Fruit fly (Drosophila melanogaster): ENCODE data around the gene Arl2.
A peak's percentile ranks its signal among the peaks of the same experiment; 100 is the strongest.

Gene Arl2

DNA sequence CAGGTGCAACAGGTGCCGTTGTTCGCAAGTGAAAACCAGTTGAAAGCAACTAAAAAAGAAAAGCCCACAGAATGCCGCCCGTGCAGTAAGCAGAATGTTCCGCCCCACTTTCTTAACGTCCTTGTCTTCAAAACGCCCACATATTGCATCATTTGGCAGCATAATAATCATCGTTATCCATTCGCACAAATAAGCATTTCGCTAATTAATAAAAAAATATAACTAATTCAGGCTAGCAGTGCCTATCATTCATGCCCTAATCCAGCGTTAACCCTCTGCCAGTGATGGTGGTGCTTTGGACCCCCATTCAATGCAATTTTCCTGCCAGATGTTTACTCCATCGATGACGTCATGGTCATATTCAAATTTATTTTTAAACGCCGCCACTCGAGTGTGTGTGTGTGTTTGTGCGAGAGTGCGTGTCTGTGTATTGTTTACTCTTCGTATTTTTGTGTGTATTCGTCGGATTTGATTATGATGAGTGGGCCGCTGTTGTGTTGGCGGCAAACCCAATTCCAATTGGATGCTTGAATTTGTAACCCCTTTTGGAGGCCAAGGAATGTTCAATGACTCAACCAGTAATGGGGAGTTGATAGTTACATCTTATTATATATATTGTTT is 16.6 kb downstream of the Arl2 start (continued):
- TF ChIP-seq CG1603 (tag; optimal IDR thresholded peaks at IDR 0.05) (peak; percentile 22), CG34422 (GFP tag; IDR thresholded peaks at IDR 0.05) (peak; percentile 28; the same call in 1 of the 3 replicates), ftz-f1 (GFP tag; optimal IDR thresholded peaks at IDR 0.05) (peak; percentile 32), fd64A (GFP tag; optimal IDR thresholded peaks at IDR 0.05) (peak; percentile 41), ci (GFP tag; IDR thresholded peaks at IDR 0.05) (0 out of 3 replicates have a peak, but pooled peaks have one; percentile 50), CG2199 (GFP tag; IDR thresholded peaks at IDR 0.05) (0 out of 3 replicates have a peak, but pooled peaks have one; percentile 9), CG7987 (GFP tag; optimal IDR thresholded peaks at IDR 0.05) (no peak), tll (GFP tag; optimal IDR thresholded peaks at IDR 0.05) (no peak), eve (GFP tag; optimal IDR thresholded peaks at IDR 0.05) (peak in 1 of 2 experiments; percentile 73), sr (GFP tag; IDR thresholded peaks at IDR 0.05) (peak; percentile 89), CG10543 (GFP tag; optimal IDR thresholded peaks at IDR 0.05) (peak; percentile 71), CG6813 (GFP tag; optimal IDR thresholded peaks at IDR 0.05) (peak; percentile 14), CG12769 (tag; optimal IDR thresholded peaks at IDR 0.05) (peak; percentile 40), kah (GFP tag; optimal IDR thresholded peaks at IDR 0.05) (peak; percentile 42), gcm (GFP tag; optimal IDR thresholded peaks at IDR 0.05) (peak; percentile 64), CG12071 (GFP tag; optimal IDR thresholded peaks at IDR 0.05) (peak; percentile 2), CG8924 (tag; optimal IDR thresholded peaks at IDR 0.05) (peak; percentile 1), bigmax (GFP tag; optimal IDR thresholded peaks at IDR 0.05) (no peak), cg (GFP tag; optimal IDR thresholded peaks at IDR 0.05) (peak; percentile 92), E2f2 (GFP tag; IDR thresholded peaks at IDR 0.05) (peak; percentile 37; the same call in 1 of the 2 replicates), Nf-YC (tag; optimal IDR thresholded peaks at IDR 0.05) (peak; percentile 73), Pdp1 (GFP tag; optimal IDR thresholded peaks at IDR 0.05) (peak in 1 of 2 experiments; percentile 73), row (GFP tag; IDR thresholded peaks at IDR 0.05) (0 out of 3 replicates have a peak, but pooled peaks have one; percentile 2)

DNA sequence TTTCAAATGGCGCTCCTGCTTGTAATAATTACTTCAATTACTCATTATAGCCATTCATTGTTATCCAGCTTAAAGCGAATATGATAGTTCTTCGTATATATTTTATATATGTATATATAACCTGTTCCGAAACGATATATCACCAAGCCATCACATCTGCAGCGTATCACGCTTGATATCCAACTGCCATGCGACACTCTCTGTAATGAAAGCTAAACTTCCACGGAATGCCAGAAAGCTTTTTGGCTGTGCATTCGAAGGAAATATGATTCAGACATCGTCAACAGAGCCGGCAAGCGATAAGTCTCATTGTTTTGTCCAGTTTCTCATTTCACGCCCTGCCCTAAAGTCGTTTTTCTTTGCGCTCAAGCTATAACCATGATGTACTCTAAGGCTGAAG is 17.1 kb downstream of the Arl2 start:
- TF ChIP-seq insv (GFP tag; optimal IDR thresholded peaks at IDR 0.05) (peak in 1 of 2 experiments; percentile 31), Atf-2 (GFP tag; optimal IDR thresholded peaks at IDR 0.05) (no peak)

DNA sequence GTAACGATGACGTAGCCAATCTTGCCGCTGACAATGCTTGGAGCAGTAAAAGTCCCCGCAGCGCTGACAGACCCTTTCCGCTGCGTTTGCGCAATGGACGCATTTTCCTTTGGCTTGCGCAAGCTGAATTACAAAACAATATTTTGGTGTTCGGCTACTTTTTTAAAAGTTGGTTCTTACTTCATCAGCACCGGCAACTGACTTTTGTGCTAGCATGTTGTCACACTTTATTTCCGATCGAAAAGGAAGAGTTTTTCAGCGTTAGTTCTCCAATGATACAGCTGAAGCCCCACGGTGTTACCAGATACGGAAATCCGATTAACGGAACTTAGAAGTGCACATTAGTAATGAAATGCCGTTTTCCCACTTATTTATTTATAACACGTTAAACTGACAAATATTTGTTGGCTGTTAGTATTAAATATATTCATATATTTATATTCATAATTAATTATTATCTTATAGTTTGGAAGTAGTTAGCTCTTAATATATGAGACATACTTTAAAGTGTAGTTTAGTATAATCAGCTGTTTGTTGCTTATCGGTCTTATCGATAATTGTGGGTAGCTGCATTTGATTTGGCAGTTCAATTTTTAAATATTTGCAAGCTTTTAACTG is 21.5 kb downstream of the Arl2 start, which contains the start of the genes Veneno and CG7963:
TSS of gene Veneno (minus strand) at position 296 of the 618 bp plus-strand sequence.
TSS of gene CG7963 (plus strand) at position 568 of the 618 bp plus-strand sequence.
- peak; percentile 28 for TF ChIP-seq CG10979 (tag; optimal IDR thresholded peaks at IDR 0.05)
- peak; percentile 51 for TF ChIP-seq Nf-YC (tag; optimal IDR thresholded peaks at IDR 0.05)
- no peak for TF ChIP-seq slp2 (GFP tag; optimal IDR thresholded peaks at IDR 0.05)
- no peak for TF ChIP-seq Pdp1 (GFP tag; optimal IDR thresholded peaks at IDR 0.05)
- no peak for TF ChIP-seq CG13296 (GFP tag; optimal IDR thresholded peaks at IDR 0.05)
- TF ChIP-seq CG15696 (tag; optimal IDR thresholded peaks at IDR 0.05), result peak; percentile 20
- TF ChIP-seq CG12299 (tag; optimal IDR thresholded peaks at IDR 0.05), result peak; percentile 21
- TF ChIP-seq abd-A (tag; optimal IDR thresholded peaks at IDR 0.05), result no peak
- no peak for TF ChIP-seq kni (GFP tag; optimal IDR thresholded peaks at IDR 0.05)
- peak; percentile 44 for TF ChIP-seq E2f2 (GFP tag; IDR thresholded peaks at IDR 0.05)
- no peak for TF ChIP-seq NC2β (GFP tag; optimal IDR thresholded peaks at IDR 0.05)
- peak; percentile 86 for TF ChIP-seq ewg (GFP tag; optimal IDR thresholded peaks at IDR 0.05)
- no peak for TF ChIP-seq vnd (GFP tag; IDR thresholded peaks at IDR 0.05; ENCODE audit: partially characterized antibody)
- TF ChIP-seq Lhr (GFP tag; optimal IDR thresholded peaks at IDR 0.05), result peak; percentile 65
- no peak for TF ChIP-seq cad (GFP tag; optimal IDR thresholded peaks at IDR 0.05)
- TF ChIP-seq insv (GFP tag; optimal IDR thresholded peaks at IDR 0.05), result no peak
- TF ChIP-seq CG15479 (GFP tag; optimal IDR thresholded peaks at IDR 0.05), result peak; percentile 38
- no peak for TF ChIP-seq CG3726 (GFP tag; IDR thresholded peaks at IDR 0.05)
- TF ChIP-seq nmo (GFP tag; optimal IDR thresholded peaks at IDR 0.05), result peak; percentile 71
- peak; percentile 67 for TF ChIP-seq CG12391 (tag; optimal IDR thresholded peaks at IDR 0.05)
- no peak for TF ChIP-seq CG18476 (GFP tag; optimal IDR thresholded peaks at IDR 0.05)
- TF ChIP-seq pzg (GFP tag; optimal IDR thresholded peaks at IDR 0.05), result peak; percentile 60
- TF ChIP-seq CG34376 (GFP tag; optimal IDR thresholded peaks at IDR 0.05), result no peak
- TF ChIP-seq vfl (GFP tag; optimal IDR thresholded peaks at IDR 0.05), result no peak

All from whole organism, embryonic.